Fruit fly (Drosophila melanogaster): ENCODE results near the gene DIP-iota.
A peak's percentile ranks its signal among the peaks of the same experiment; 100 is the strongest.

DIP-iota gene

DNA sequence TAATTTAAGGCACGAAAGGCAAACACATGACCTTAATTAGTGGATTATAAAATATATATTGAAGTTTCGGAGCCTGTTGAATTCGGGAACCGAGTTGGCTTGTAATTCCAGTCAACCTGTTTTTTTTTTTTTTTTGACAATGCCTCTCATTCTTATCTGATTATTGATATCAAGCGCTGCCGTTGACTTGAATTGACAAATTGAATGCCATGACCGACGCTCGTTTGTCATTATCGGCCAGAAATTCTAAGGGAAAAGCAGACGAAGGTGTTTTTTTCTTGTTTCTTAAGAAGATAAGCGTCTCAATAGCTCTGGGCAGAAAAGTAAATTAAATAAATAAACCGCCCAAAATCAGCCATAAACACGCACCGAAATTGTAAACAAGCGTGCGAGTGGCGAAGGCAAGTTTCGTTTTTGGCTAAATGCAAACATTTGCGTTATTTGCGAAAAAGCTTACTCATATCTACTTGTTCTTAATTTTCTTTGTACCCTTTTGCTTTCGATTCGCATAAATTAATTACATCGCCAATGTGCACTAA lies 21.8 kb upstream of the DIP-iota start (continued):
- no peak for TF ChIP-seq CG16813 (GFP tag; IDR thresholded peaks at IDR 0.05; ENCODE audit: partially characterized antibody)
- TF ChIP-seq Adf1 (GFP tag; IDR thresholded peaks at IDR 0.05), result peak; percentile 17; the same call in 1 of the 2 replicates
- TF ChIP-seq knrl (GFP tag; IDR thresholded peaks at IDR 0.05; ENCODE audit: partially characterized antibody), result no peak
- no peak for TF ChIP-seq CG18764 (GFP tag; optimal IDR thresholded peaks at IDR 0.05)
- no peak for TF ChIP-seq B-H2 (GFP tag; optimal IDR thresholded peaks at IDR 0.05)
- TF ChIP-seq nom (GFP tag; optimal IDR thresholded peaks at IDR 0.05), result no peak
- TF ChIP-seq oc (tag; optimal IDR thresholded peaks at IDR 0.05), result no peak
- no peak for TF ChIP-seq HHEX (GFP tag; optimal IDR thresholded peaks at IDR 0.05)
- TF ChIP-seq Dbx (GFP tag; IDR thresholded peaks at IDR 0.05), result 0 out of 3 replicates have a peak, but pooled peaks have one; percentile 39
- TF ChIP-seq Dip2 (GFP tag; IDR thresholded peaks at IDR 0.05), result no peak
- no peak for TF ChIP-seq Sry-β (GFP tag; optimal IDR thresholded peaks at IDR 0.05)
- no peak for TF ChIP-seq Dip3 (GFP tag; optimal IDR thresholded peaks at IDR 0.05)
- no peak for TF ChIP-seq C15 (GFP tag; IDR thresholded peaks at IDR 0.05)
- no peak for TF ChIP-seq Usf (GFP tag; optimal IDR thresholded peaks at IDR 0.05)
- TF ChIP-seq CG2199 (GFP tag; IDR thresholded peaks at IDR 0.05), result no peak
- no peak for TF ChIP-seq tin (GFP tag; optimal IDR thresholded peaks at IDR 0.05)
- TF ChIP-seq run (tag; optimal IDR thresholded peaks at IDR 0.05), result no peak
- TF ChIP-seq CG15479 (GFP tag; optimal IDR thresholded peaks at IDR 0.05), result no peak
- no peak for TF ChIP-seq sima (GFP tag; optimal IDR thresholded peaks at IDR 0.05)
- no peak for TF ChIP-seq vnd (GFP tag; IDR thresholded peaks at IDR 0.05; ENCODE audit: partially characterized antibody)

DNA sequence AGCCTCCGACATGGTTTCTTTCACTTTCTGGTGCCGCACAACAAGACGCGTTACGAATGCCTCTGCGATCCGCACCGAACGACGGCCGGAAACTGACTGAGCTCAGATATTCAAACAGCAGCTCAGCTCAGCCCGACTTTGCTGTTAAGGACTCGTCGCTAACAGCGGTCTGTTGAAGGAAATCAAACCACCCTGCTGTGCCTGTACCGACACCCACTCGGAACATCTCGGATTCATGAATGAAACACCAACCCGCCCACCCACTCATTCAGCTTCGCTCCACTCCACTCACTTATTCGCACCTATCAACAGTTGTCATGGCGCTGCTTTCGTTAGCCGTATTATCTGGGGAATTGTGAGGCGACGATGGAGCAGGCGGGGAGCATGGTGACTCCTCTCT lies 10.8 kb upstream of the DIP-iota start, which contains the start of gene Oatp26F:
Oatp26F (minus strand) TSS at position 101 of the 400 bp plus-strand sequence.
- TF ChIP-seq Mrtf (GFP tag; IDR thresholded peaks at IDR 0.05) (0 out of 3 replicates have a peak, but pooled peaks have one; percentile 16), Med (GFP tag) (peak; percentile 54), danr (GFP tag; IDR thresholded peaks at IDR 0.05) (no peak), CG3065 (GFP tag; optimal IDR thresholded peaks at IDR 0.05) (no peak), salm (tag; optimal IDR thresholded peaks at IDR 0.05) (no peak), Ets65A (GFP tag) (peak; percentile 26), btn (GFP tag; optimal IDR thresholded peaks at IDR 0.05) (no peak), Six4 (GFP tag; optimal IDR thresholded peaks at IDR 0.05) (no peak), Bgb (GFP tag; IDR thresholded peaks at IDR 0.05; ENCODE audit: partially characterized antibody) (0 out of 2 replicates have a peak, but pooled peaks have one; percentile 24), cg (GFP tag; optimal IDR thresholded peaks at IDR 0.05) (no peak), Hr51 (GFP tag; optimal IDR thresholded peaks at IDR 0.05) (no peak), Dref (GFP tag; IDR thresholded peaks at IDR 0.05) (0 out of 2 replicates have a peak, but pooled peaks have one; percentile 18), ems (GFP tag; optimal IDR thresholded peaks at IDR 0.05) (no peak)

DNA sequence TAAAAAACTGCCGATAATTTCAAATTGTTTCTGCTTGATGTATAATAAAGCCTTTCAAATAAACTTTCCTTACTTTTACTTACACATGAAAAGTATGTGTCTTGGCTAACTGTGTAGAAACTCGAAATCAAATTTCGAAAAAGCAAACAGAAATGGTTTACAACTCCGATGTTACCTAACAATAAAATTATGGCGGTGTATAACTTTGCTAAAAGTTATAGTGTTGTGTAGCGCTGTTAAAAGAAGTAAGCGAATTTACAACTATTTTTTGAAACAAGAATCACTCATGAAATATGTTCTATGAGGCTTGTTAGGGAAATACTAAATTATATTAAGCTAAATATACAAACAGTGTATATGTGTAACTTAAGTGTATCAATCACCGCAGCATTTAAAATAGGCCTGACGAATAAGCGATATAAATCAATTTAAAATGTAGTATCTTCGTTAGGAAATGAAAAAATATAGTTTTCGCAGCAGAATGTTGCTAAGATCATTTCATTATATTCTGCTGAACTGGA lies 1.2 kb upstream of the DIP-iota start, which contains the start of gene CG34345:
CG34345 (plus strand) TSS at position 471 of the 521 bp plus-strand sequence.
- TF ChIP-seq CG9876 (GFP tag; optimal IDR thresholded peaks at IDR 0.05) (peak; percentile 5), E2f2 (GFP tag; IDR thresholded peaks at IDR 0.05) (peak; percentile 60), ap (GFP tag; IDR thresholded peaks at IDR 0.05) (no peak), Chrac-16 (GFP tag; optimal IDR thresholded peaks at IDR 0.05) (peak; percentile 9), sna (GFP tag; IDR thresholded peaks at IDR 0.05; ENCODE audit: partially characterized antibody) (peak; percentile 64), Lhr (GFP tag; optimal IDR thresholded peaks at IDR 0.05) (peak; percentile 78), CG14441 (GFP tag; IDR thresholded peaks at IDR 0.05) (no peak), ato (GFP tag; IDR thresholded peaks at IDR 0.05; ENCODE audit: partially characterized antibody) (peak; percentile 48; the same call in 1 of the 2 replicates), CG33213 (GFP tag; optimal IDR thresholded peaks at IDR 0.05) (peak; percentile 40), CG8281 (tag; optimal IDR thresholded peaks at IDR 0.05) (no peak), lov (optimal IDR thresholded peaks at IDR 0.05) (no peak), lov (GFP tag; IDR thresholded peaks at IDR 0.05) (no peak), Sry-δ (GFP tag; optimal IDR thresholded peaks at IDR 0.05) (peak; percentile 31), CG30020 (tag; optimal IDR thresholded peaks at IDR 0.05) (no peak), Hmr (GFP tag; optimal IDR thresholded peaks at IDR 0.05) (peak; percentile 51), dpn (GFP tag; optimal IDR thresholded peaks at IDR 0.05) (peak; percentile 8 to 48), Ets97D (GFP tag; optimal IDR thresholded peaks at IDR 0.05) (peak; percentile 86)
